Worm (Caenorhabditis elegans) whole organism, L2 larva: ENCODE measurements around the gene pqn-2.

Experiments
- C34F6.9 ChIP-seq: fragments of 150-350 bp; optimal IDR thresholded peaks from 2 replicates; lab custom pipeline; 2014; ENCODE audit warnings: missing biosample characterization, missing genetic modification characterization
- R02D3.7 ChIP-seq: fragments of 150-350 bp; optimal IDR thresholded peaks from 2 replicates; lab custom pipeline; 2014; ENCODE audit warnings: missing biosample characterization, missing genetic modification characterization
- Y55F3AM.14 ChIP-seq: fragments of 200-800 bp; sonication (Bioruptor generic); optimal IDR thresholded peaks from 2 replicates; lab custom pipeline; 2018; ENCODE audit warnings: mild to moderate bottlenecking, missing genetic modification characterization, missing compliant biosample characterization
- ZK546.5 ChIP-seq: sonication (generic microtip); optimal IDR thresholded peaks from 2 replicates; lab custom pipeline; 2017; ENCODE audit warnings: missing biosample characterization, missing genetic modification characterization
- blmp-1 ChIP-seq: sonication (generic microtip); optimal IDR thresholded peaks from 2 replicates; lab custom pipeline; 2017; ENCODE audit warnings: missing genetic modification characterization, mild to moderate bottlenecking, missing compliant biosample characterization, antibody characterized with exemption, moderate library complexity; ENCODE audit not compliant: insufficient read depth
- ceh-16 ChIP-seq: fragments of 150-350 bp; optimal IDR thresholded peaks from 2 replicates; lab custom pipeline; 2014; ENCODE audit warnings: missing biosample characterization, missing genetic modification characterization
- ceh-82 ChIP-seq: fragments of 150-350 bp; optimal IDR thresholded peaks from 2 replicates; lab custom pipeline; 2014; ENCODE audit warnings: missing biosample characterization, missing genetic modification characterization
- crh-2 ChIP-seq: sonication (generic microtip); optimal IDR thresholded peaks from 2 replicates; lab custom pipeline; 2017; ENCODE audit warnings: missing biosample characterization, missing genetic modification characterization
- dmd-4 ChIP-seq: sonication (generic microtip); optimal IDR thresholded peaks from 2 replicates; lab custom pipeline; 2017; ENCODE audit warnings: missing biosample characterization, missing genetic modification characterization
- egl-27 ChIP-seq: sonication (generic microtip); optimal IDR thresholded peaks from 3 replicates; lab custom pipeline; 2017; ENCODE audit warnings: missing biosample characterization, missing genetic modification reagents, missing genetic modification characterization
- elt-1 ChIP-seq: fragments of 150-350 bp; optimal IDR thresholded peaks from 2 replicates; lab custom pipeline; 2014; ENCODE audit warnings: missing biosample characterization, missing genetic modification characterization
- elt-3 ChIP-seq: sonication (generic microtip); optimal IDR thresholded peaks from 2 replicates; lab custom pipeline; 2017; ENCODE audit warnings: missing biosample characterization, missing genetic modification characterization
- fos-1 ChIP-seq: fragments of 150-350 bp; optimal IDR thresholded peaks from 2 replicates; lab custom pipeline; 2014; ENCODE audit warnings: missing biosample characterization, missing genetic modification characterization
- gmeb-1 ChIP-seq: fragments of 150-350 bp; optimal IDR thresholded peaks from 2 replicates; lab custom pipeline; 2014; ENCODE audit warnings: missing biosample characterization, missing genetic modification characterization
- lin-11 ChIP-seq: fragments of 150-350 bp; sonication (generic microtip); optimal IDR thresholded peaks from 2 replicates; lab custom pipeline; 2014; ENCODE audit warnings: missing biosample characterization, missing genetic modification characterization, inconsistent platforms, mixed read lengths
- lin-39 ChIP-seq: fragments of 150-350 bp; optimal IDR thresholded peaks from 2 replicates; lab custom pipeline; 2014; ENCODE audit warnings: missing biosample characterization, missing genetic modification reagents, missing genetic modification characterization
- lsy-2 ChIP-seq, 2 experiments: fragments of 150-350 bp in 1 of 2; sonication (generic microtip) in 1 of 2; optimal IDR thresholded peaks; 2 replicates each; lab custom pipeline; 2014 to 2017; ENCODE audit warnings: missing biosample characterization in 2 of 2, missing genetic modification characterization in 2 of 2
- mbf-1 ChIP-seq: sonication (generic microtip); optimal IDR thresholded peaks from 2 replicates; lab custom pipeline; 2017; ENCODE audit warnings: missing biosample characterization, missing genetic modification characterization
- mdl-1 ChIP-seq, 2 experiments: fragments of 150-350 bp in 1 of 2; sonication (generic microtip) in 1 of 2; optimal IDR thresholded peaks; 2 replicates each; lab custom pipeline; 2017; ENCODE audit warnings: missing biosample characterization in 2 of 2, missing genetic modification characterization in 2 of 2
- nhr-10 ChIP-seq: sonication (generic microtip); optimal IDR thresholded peaks from 2 replicates; lab custom pipeline; 2017; ENCODE audit warnings: missing biosample characterization, missing genetic modification characterization
- nhr-11 ChIP-seq: fragments of 150-350 bp; optimal IDR thresholded peaks from 2 replicates; lab custom pipeline; 2014; ENCODE audit warnings: missing biosample characterization, missing genetic modification characterization
- nhr-12 ChIP-seq: fragments of 150-350 bp; optimal IDR thresholded peaks from 2 replicates; lab custom pipeline; 2014; ENCODE audit warnings: missing biosample characterization, missing genetic modification characterization
- nhr-129 ChIP-seq: fragments of 150-350 bp; optimal IDR thresholded peaks from 2 replicates; lab custom pipeline; 2014; ENCODE audit warnings: missing biosample characterization, missing genetic modification characterization
- nhr-21 ChIP-seq: fragments of 150-350 bp; optimal IDR thresholded peaks from 2 replicates; lab custom pipeline; 2014; ENCODE audit warnings: missing biosample characterization, missing genetic modification characterization
- nhr-23 ChIP-seq: fragments of 150-350 bp; optimal IDR thresholded peaks from 2 replicates; lab custom pipeline; 2014; ENCODE audit warnings: missing biosample characterization, missing genetic modification reagents, missing genetic modification characterization
- nhr-25 ChIP-seq: fragments of 150-350 bp; sonication (generic microtip); optimal IDR thresholded peaks from 3 replicates; lab custom pipeline; 2014; ENCODE audit warnings: missing biosample characterization, missing genetic modification characterization
- nhr-6 ChIP-seq: fragments of 150-350 bp; optimal IDR thresholded peaks from 2 replicates; lab custom pipeline; 2014; ENCODE audit warnings: missing biosample characterization, missing genetic modification characterization
- nhr-77 ChIP-seq: fragments of 150-350 bp; optimal IDR thresholded peaks from 2 replicates; lab custom pipeline; 2014; ENCODE audit warnings: missing biosample characterization, missing genetic modification characterization
- peb-1 ChIP-seq: fragments of 150-350 bp; optimal IDR thresholded peaks from 2 replicates; lab custom pipeline; 2014; ENCODE audit warnings: missing biosample characterization, missing genetic modification characterization
- sem-4 ChIP-seq: fragments of 150-350 bp; optimal IDR thresholded peaks from 2 replicates; lab custom pipeline; 2014; ENCODE audit warnings: missing biosample characterization, missing genetic modification reagents, missing genetic modification characterization
- skn-1 ChIP-seq: sonication (generic microtip); optimal IDR thresholded peaks from 2 replicates; lab custom pipeline; 2017; ENCODE audit warnings: missing biosample characterization, missing genetic modification characterization
- sma-3 ChIP-seq: sonication (generic microtip); optimal IDR thresholded peaks from 2 replicates; lab custom pipeline; 2016; ENCODE audit warnings: missing genetic modification reagents, missing genetic modification characterization, missing compliant biosample characterization
- snpc-4 ChIP-seq: fragments of 150-350 bp; optimal IDR thresholded peaks from 2 replicates; lab custom pipeline; 2014; ENCODE audit warnings: missing biosample characterization, missing genetic modification characterization
- unc-39 ChIP-seq: fragments of 150-350 bp; optimal IDR thresholded peaks from 2 replicates; lab custom pipeline; 2014; ENCODE audit warnings: missing biosample characterization, missing genetic modification characterization
- unc-62 ChIP-seq: fragments of 150-350 bp; optimal IDR thresholded peaks from 2 replicates; lab custom pipeline; 2014; ENCODE audit warnings: missing biosample characterization, missing genetic modification reagents, missing genetic modification characterization
- ztf-1 ChIP-seq: fragments of 200-800 bp; sonication (Bioruptor generic); conservative IDR thresholded peaks from 2 replicates; pipeline ENCODE4 v1.3.6; 2022; ENCODE audit warnings: missing genetic modification characterization, missing compliant biosample characterization
- ztf-11 ChIP-seq: sonication (generic microtip); optimal IDR thresholded peaks from 2 replicates; lab custom pipeline; 2017; ENCODE audit warnings: missing biosample characterization, missing genetic modification characterization

The pqn-2 gene

ce11 chrV:10383950-10384349 is 1.7 kb downstream of the pqn-2 start, which contains the start of gene spe-10:
Gene spe-10, plus strand, starts transcription at chrV:10384250.
- TF ChIP-seq ceh-16 (tag; lab: Kevin White, UChicago) (no peak), mbf-1 (tag; lab: Kevin White, UChicago) (no peak), nhr-25 (tag; lab: Kevin White, UChicago) (no peak), sma-3 (GFP tag; lab: Kevin White, UChicago) (no peak), unc-39 (tag; lab: Kevin White, UChicago) (no peak), ZK546.5 (tag; lab: Kevin White, UChicago) (no peak), dmd-4 (tag; lab: Kevin White, UChicago) (no peak), nhr-77 (tag; lab: Kevin White, UChicago) (no peak), nhr-11 (tag; lab: Kevin White, UChicago) (no peak), crh-2 (tag; lab: Kevin White, UChicago) (no peak), nhr-12 (tag; lab: Kevin White, UChicago) (no peak), peb-1 (tag; lab: Kevin White, UChicago) (no peak), C34F6.9 (no peak), fos-1 (no peak), lin-39 (no peak), ceh-82 (tag; lab: Kevin White, UChicago) (no peak), nhr-129 (no peak), gmeb-1 (tag; lab: Kevin White, UChicago) (no peak), mdl-1 (tag; optimal IDR thresholded peaks at IDR 0.05; lab: Kevin White, UChicago) (no peak)

ce11 chrV:10387412-10387811 is 5.2 kb downstream of the pqn-2 start:
- TF ChIP-seq unc-62 (GFP tag; lab: Kevin White, UChicago) (no peak), nhr-25 (tag; lab: Kevin White, UChicago) (no peak), lin-11 (tag; lab: Kevin White, UChicago) (no peak), sem-4 (no peak), ztf-11 (no peak), nhr-23 (tag; lab: Kevin White, UChicago) (no peak), elt-3 (tag; lab: Kevin White, UChicago) (no peak), R02D3.7 (tag; lab: Kevin White, UChicago) (no peak), skn-1 (tag; lab: Kevin White, UChicago) (no peak), nhr-77 (tag; lab: Kevin White, UChicago) (no peak), snpc-4 (tag; lab: Kevin White, UChicago) (no peak), nhr-129 (no peak), ZK546.5 (tag; lab: Kevin White, UChicago) (no peak), nhr-6 (no peak), ztf-1 (no peak), dmd-4 (tag; lab: Kevin White, UChicago) (no peak), blmp-1 (tag; lab: Kevin White, UChicago) (no peak)

ce11 chrV:10388318-10388717 is 6.1 kb downstream of the pqn-2 start, which contains the start of gene AC3.5:
Gene AC3.5, plus strand, starts transcription at chrV:10388527.
- no peak for TF ChIP-seq Y55F3AM.14
- no peak for TF ChIP-seq sem-4
- no peak for TF ChIP-seq nhr-23 (tag; lab: Kevin White, UChicago)
- TF ChIP-seq ZK546.5 (tag; lab: Kevin White, UChicago), result no peak
- TF ChIP-seq nhr-10 (tag; lab: Kevin White, UChicago), result no peak
- TF ChIP-seq fos-1, result peak; percentile 8
- TF ChIP-seq nhr-129, result no peak
- peak; percentile 13 for TF ChIP-seq nhr-21 (tag; lab: Kevin White, UChicago)
- TF ChIP-seq peb-1 (tag; lab: Kevin White, UChicago), result no peak
- TF ChIP-seq nhr-12 (tag; lab: Kevin White, UChicago), result no peak

- TF ChIP-seq C34F6.9 (no peak), Y55F3AM.14 (peak; percentile 74), lin-11 (tag; lab: Kevin White, UChicago) (no peak), elt-1 (tag; lab: Kevin White, UChicago) (no peak), nhr-21 (tag; lab: Kevin White, UChicago) (no peak), lsy-2 (tag; optimal IDR thresholded peaks at IDR 0.05; lab: Kevin White, UChicago) (no peak), egl-27 (tag; lab: Kevin White, UChicago) (no peak), elt-3 (tag; lab: Kevin White, UChicago) (no peak)
These were observed 11.5 kb downstream of the pqn-2 start for ce11 chrV:10393708-10394107.
